Worm (Caenorhabditis elegans) whole organism, late embryonic: Measurements from ENCODE around the gene srh-298.

ENCODE experiments used
- F13H6.1 ChIP-seq: sonication (generic microtip); optimal IDR thresholded peaks from 2 replicates; lab custom pipeline; 2016; ENCODE audit warnings: missing genetic modification characterization, missing compliant biosample characterization
- K09A11.1 ChIP-seq: sonication (generic microtip); optimal IDR thresholded peaks from 2 replicates; lab custom pipeline; 2017; ENCODE audit warnings: antibody characterized with exemption, mild to moderate bottlenecking, missing genetic modification characterization, missing compliant biosample characterization; ENCODE audit not compliant: insufficient read depth
- Y22D7AL.16 ChIP-seq: sonication (generic microtip); optimal IDR thresholded peaks from 2 replicates; lab custom pipeline; 2016; ENCODE audit warnings: missing genetic modification characterization, missing compliant biosample characterization
- ahr-1 ChIP-seq: sonication (generic microtip); optimal IDR thresholded peaks from 2 replicates; lab custom pipeline; 2016; ENCODE audit warnings: missing genetic modification characterization, missing compliant biosample characterization
- ama-1 ChIP-seq: fragments of 150-350 bp; optimal IDR thresholded peaks from 2 replicates; lab custom pipeline; 2014
- ceh-14 ChIP-seq: sonication (generic microtip); optimal IDR thresholded peaks from 2 replicates; lab custom pipeline; 2016; ENCODE audit warnings: missing genotype, missing genetic modification characterization, missing compliant biosample characterization
- ceh-18 ChIP-seq: sonication (generic microtip); optimal IDR thresholded peaks from 2 replicates; lab custom pipeline; 2016; ENCODE audit warnings: missing genetic modification characterization, missing compliant biosample characterization
- ceh-19 ChIP-seq: fragments of 200-800 bp; sonication (Bioruptor generic); optimal IDR thresholded peaks from 2 replicates; lab custom pipeline; 2018; ENCODE audit warnings: mild to moderate bottlenecking, missing genetic modification characterization, missing compliant biosample characterization
- ceh-2 ChIP-seq: sonication (generic microtip); optimal IDR thresholded peaks from 2 replicates; lab custom pipeline; 2016; ENCODE audit warnings: missing genotype, missing genetic modification characterization, missing compliant biosample characterization
- ceh-22 ChIP-seq: sonication (generic microtip); optimal IDR thresholded peaks from 2 replicates; lab custom pipeline; 2017; ENCODE audit warnings: missing biosample characterization, missing genetic modification characterization
- ceh-30 ChIP-seq: fragments of 150-350 bp; optimal IDR thresholded peaks from 2 replicates; lab custom pipeline; 2014; ENCODE audit warnings: missing biosample characterization, missing genetic modification characterization
- ceh-34 ChIP-seq: sonication (generic microtip); optimal IDR thresholded peaks from 2 replicates; lab custom pipeline; 2016; ENCODE audit warnings: mild to moderate bottlenecking, missing genetic modification characterization, missing compliant biosample characterization
- ceh-6 ChIP-seq: fragments of 200-800 bp; sonication (Bioruptor generic); optimal IDR thresholded peaks from 2 replicates; lab custom pipeline; 2018; ENCODE audit warnings: mild to moderate bottlenecking, missing genetic modification characterization, missing compliant biosample characterization
- che-1 ChIP-seq: sonication (generic microtip); optimal IDR thresholded peaks from 2 replicates; lab custom pipeline; 2016; ENCODE audit warnings: mild to moderate bottlenecking, missing genetic modification characterization, missing compliant biosample characterization
- fax-1 ChIP-seq: sonication (generic microtip); optimal IDR thresholded peaks from 2 replicates; lab custom pipeline; 2016; ENCODE audit warnings: missing genotype, missing genetic modification characterization, missing compliant biosample characterization
- fkh-10 ChIP-seq: fragments of 150-350 bp; optimal IDR thresholded peaks from 2 replicates; lab custom pipeline; 2014; ENCODE audit warnings: missing biosample characterization, missing genetic modification reagents, missing genetic modification characterization
- fkh-6 ChIP-seq: sonication (generic microtip); optimal IDR thresholded peaks from 2 replicates; lab custom pipeline; 2016; ENCODE audit warnings: missing genetic modification characterization, missing compliant biosample characterization
- gmeb-2 ChIP-seq: sonication (generic microtip); optimal IDR thresholded peaks from 2 replicates; lab custom pipeline; 2016; ENCODE audit warnings: missing genetic modification characterization, inconsistent platforms, missing compliant biosample characterization
- hlh-15 ChIP-seq: sonication (generic microtip); optimal IDR thresholded peaks from 2 replicates; lab custom pipeline; 2016; ENCODE audit warnings: missing genetic modification characterization, missing compliant biosample characterization
- hlh-30 ChIP-seq: sonication (generic microtip); optimal IDR thresholded peaks from 2 replicates; lab custom pipeline; 2017; ENCODE audit warnings: antibody characterized with exemption, missing genetic modification characterization, missing compliant biosample characterization; ENCODE audit not compliant: insufficient read depth
- hlh-6 ChIP-seq: sonication (generic microtip); optimal IDR thresholded peaks from 2 replicates; lab custom pipeline; 2016; ENCODE audit warnings: missing genotype, missing genetic modification characterization, missing compliant biosample characterization
- mec-3 ChIP-seq: sonication (generic microtip); optimal IDR thresholded peaks from 2 replicates; lab custom pipeline; 2016; ENCODE audit warnings: borderline replicate concordance, missing genetic modification characterization, missing compliant biosample characterization
- nfya-1 ChIP-seq: sonication (generic microtip); optimal IDR thresholded peaks from 2 replicates; lab custom pipeline; 2017; ENCODE audit warnings: missing genetic modification characterization, mild to moderate bottlenecking, missing compliant biosample characterization, antibody characterized with exemption, moderate library complexity
- nhr-232 ChIP-seq: sonication (generic microtip); optimal IDR thresholded peaks from 2 replicates; lab custom pipeline; 2016; ENCODE audit warnings: missing genetic modification characterization, missing compliant biosample characterization
- odd-2 ChIP-seq: sonication (generic microtip); optimal IDR thresholded peaks from 2 replicates; lab custom pipeline; 2017; ENCODE audit warnings: antibody characterized with exemption, mild to moderate bottlenecking, missing genetic modification characterization, missing compliant biosample characterization
- pax-1 ChIP-seq: fragments of 150-350 bp; optimal IDR thresholded peaks from 2 replicates; lab custom pipeline; 2014; ENCODE audit warnings: missing biosample characterization, missing genetic modification characterization
- pha-2 ChIP-seq: sonication (generic microtip); optimal IDR thresholded peaks from 2 replicates; lab custom pipeline; 2017; ENCODE audit warnings: mild to moderate bottlenecking, missing genetic modification characterization, missing compliant biosample characterization
- pqm-1 ChIP-seq: sonication (generic microtip); optimal IDR thresholded peaks from 2 replicates; lab custom pipeline; 2016; ENCODE audit warnings: missing genetic modification characterization, missing compliant biosample characterization
- pros-1 ChIP-seq: fragments of 150-350 bp; optimal IDR thresholded peaks from 2 replicates; lab custom pipeline; 2014; ENCODE audit warnings: missing biosample characterization, missing genetic modification reagents, missing genetic modification characterization
- sdc-2 ChIP-seq: sonication (generic microtip); optimal IDR thresholded peaks from 2 replicates; lab custom pipeline; 2016; ENCODE audit warnings: missing genotype, missing genetic modification characterization, missing compliant biosample characterization
- sox-2 ChIP-seq: fragments of 200-800 bp; sonication (Bioruptor generic); IDR thresholded peaks from 2 replicates; pipeline ENCODE4 v1.3.6; 2022; ENCODE audit warnings: missing genetic modification reagents, missing genetic modification characterization, missing compliant biosample characterization
- tbx-7 ChIP-seq: sonication (generic microtip); optimal IDR thresholded peaks from 2 replicates; lab custom pipeline; 2016; ENCODE audit warnings: missing genotype, missing genetic modification characterization, missing compliant biosample characterization
- ttx-3 ChIP-seq: sonication (generic microtip); optimal IDR thresholded peaks from 2 replicates; lab custom pipeline; 2016; ENCODE audit warnings: missing genetic modification reagents, missing genetic modification characterization, missing compliant biosample characterization
- unc-42 ChIP-seq: sonication (generic microtip); optimal IDR thresholded peaks from 2 replicates; lab custom pipeline; 2016; ENCODE audit warnings: missing genotype, missing genetic modification characterization, missing compliant biosample characterization
- unc-86 ChIP-seq: sonication (generic microtip); optimal IDR thresholded peaks from 2 replicates; lab custom pipeline; 2016; ENCODE audit warnings: missing genetic modification characterization, missing compliant biosample characterization
- zip-5 ChIP-seq: sonication (generic microtip); optimal IDR thresholded peaks from 2 replicates; lab custom pipeline; 2016; ENCODE audit warnings: missing genetic modification characterization, missing compliant biosample characterization

srh-298 gene

ce11 chrV:17818567-17818966 lies at the start of gene srh-298:
Gene srh-298, plus strand, starts transcription at chrV:17818867.
- TF ChIP-seq nhr-232 (tag; lab: Kevin White, UChicago) (no peak), ama-1 (lab: Kevin White, UChicago) (no peak), ceh-19 (GFP tag; lab: Kevin White, UChicago) (no peak)

ce11 chrV:17773108-17773507 lies 45.6 kb upstream of the srh-298 start, which contains the start of gene sre-21:
Gene sre-21, minus strand, starts transcription at chrV:17773208.
- no peak for TF ChIP-seq unc-42 (tag; lab: Kevin White, UChicago)
- no peak for TF ChIP-seq ceh-14 (tag; lab: Kevin White, UChicago)
- no peak for TF ChIP-seq pax-1 (tag; lab: Kevin White, UChicago)

ce11 chrV:17777127-17777526 lies 41.5 kb upstream of the srh-298 start, which contains the start of gene ddo-1:
Gene ddo-1, minus strand, starts transcription at chrV:17777227.
- no peak for TF ChIP-seq pha-2 (tag; lab: Kevin White, UChicago)
- no peak for TF ChIP-seq fkh-6
- TF ChIP-seq hlh-15 (tag; lab: Kevin White, UChicago), result no peak
- TF ChIP-seq ahr-1, result no peak
- no peak for TF ChIP-seq fkh-10 (GFP tag; lab: Kevin White, UChicago)
- no peak for TF ChIP-seq ceh-2 (tag; lab: Kevin White, UChicago)
- TF ChIP-seq hlh-6 (tag; lab: Kevin White, UChicago), result no peak

ce11 chrV:17777624-17778023 lies 41.0 kb upstream of the srh-298 start, which contains the start of gene C47A10.12:
Gene C47A10.12, plus strand, starts transcription at chrV:17777924.
- no peak for TF ChIP-seq odd-2 (tag; lab: Kevin White, UChicago)
- TF ChIP-seq ceh-22 (tag; lab: Kevin White, UChicago), result no peak
- no peak for TF ChIP-seq ceh-34 (tag; lab: Kevin White, UChicago)
- TF ChIP-seq ttx-3 (tag; lab: Kevin White, UChicago), result no peak
- no peak for TF ChIP-seq ceh-30 (tag; lab: Kevin White, UChicago)
- TF ChIP-seq nfya-1, result no peak
- TF ChIP-seq sdc-2 (tag; lab: Kevin White, UChicago), result no peak
- no peak for TF ChIP-seq pax-1 (tag; lab: Kevin White, UChicago)
- TF ChIP-seq fkh-10 (GFP tag; lab: Kevin White, UChicago), result no peak
- TF ChIP-seq unc-42 (tag; lab: Kevin White, UChicago), result no peak

ce11 chrV:17780285-17780684 lies 38.4 kb upstream of the srh-298 start:
- TF ChIP-seq pax-1 (tag; lab: Kevin White, UChicago), result no peak
- no peak for TF ChIP-seq fax-1 (tag; lab: Kevin White, UChicago)
- TF ChIP-seq Y22D7AL.16, result no peak
- no peak for TF ChIP-seq F13H6.1 (tag; lab: Kevin White, UChicago)
- no peak for TF ChIP-seq pha-2 (tag; lab: Kevin White, UChicago)
- TF ChIP-seq, all 69 proteins: peak for 0

ce11 chrV:17783542-17783941 lies 35.1 kb upstream of the srh-298 start, which contains the start of gene srab-12:
Gene srab-12, minus strand, starts transcription at chrV:17783642.
- TF ChIP-seq ttx-3 (tag; lab: Kevin White, UChicago), result no peak
- TF ChIP-seq mec-3 (tag; lab: Kevin White, UChicago), result no peak
- TF ChIP-seq pqm-1 (tag; lab: Kevin White, UChicago), result no peak
- TF ChIP-seq unc-86 (tag; lab: Kevin White, UChicago), result no peak
- no peak for TF ChIP-seq K09A11.1 (tag; lab: Kevin White, UChicago)
- TF ChIP-seq che-1 (tag; lab: Kevin White, UChicago), result no peak
- no peak for TF ChIP-seq ceh-34 (tag; lab: Kevin White, UChicago)
- no peak for TF ChIP-seq fax-1 (tag; lab: Kevin White, UChicago)
- no peak for TF ChIP-seq gmeb-2
- no peak for TF ChIP-seq hlh-6 (tag; lab: Kevin White, UChicago)
- no peak for TF ChIP-seq ceh-18 (tag; lab: Kevin White, UChicago)
- no peak for TF ChIP-seq ceh-22 (tag; lab: Kevin White, UChicago)
- TF ChIP-seq hlh-30 (tag; lab: Kevin White, UChicago), result no peak
- TF ChIP-seq pros-1 (tag; lab: Kevin White, UChicago), result no peak
- no peak for TF ChIP-seq zip-5
- no peak for TF ChIP-seq sox-2
- TF ChIP-seq tbx-7, result no peak
- TF ChIP-seq ceh-6 (GFP tag; lab: Kevin White, UChicago), result no peak
- TF ChIP-seq, all 69 proteins: peak for 0
